Fruit fly (Drosophila melanogaster) whole organism, embryonic: ENCODE data around the gene TfIIS.

Source experiments
- Awh ChIP-seq: fragments of 200-800 bp; sonication (Bioruptor generic); IDR thresholded peaks from 2 replicates; pipeline ENCODE4, ENCODE4 v1.3.6; 2022; ENCODE audit warnings: missing biosample characterization, missing genetic modification characterization
- BEAF-32 ChIP-seq: fragments of 200-800 bp; sonication (Bioruptor generic); optimal IDR thresholded peaks from 3 replicates; lab custom pipeline; 2017; ENCODE audit warnings: missing biosample characterization, missing genetic modification characterization, mild to moderate bottlenecking, moderate library complexity, missing genetic modification reagents
- CG10565 ChIP-seq: fragments of 200-800 bp; sonication (Bioruptor generic); optimal IDR thresholded peaks from 3 replicates; lab custom pipeline; 2016; ENCODE audit warnings: missing biosample characterization, mild to moderate bottlenecking, missing genetic modification characterization
- CG12236 ChIP-seq: fragments of 200-800 bp; sonication (Bioruptor generic); optimal IDR thresholded peaks from 2 replicates; lab custom pipeline; 2016; ENCODE audit warnings: missing biosample characterization, missing genetic modification characterization
- CG15601 ChIP-seq: fragments of 200-800 bp; sonication (Bioruptor generic); optimal IDR thresholded peaks from 3 replicates; lab custom pipeline; 2019; ENCODE audit warnings: missing biosample characterization, mild to moderate bottlenecking, missing genetic modification characterization, moderate library complexity
- CG18011 ChIP-seq: fragments of 200-800 bp; sonication (Bioruptor generic); optimal IDR thresholded peaks from 2 replicates; lab custom pipeline; 2017; ENCODE audit warnings: missing biosample characterization, missing genetic modification characterization, mild to moderate bottlenecking, moderate library complexity, missing genotype
- CG18764 ChIP-seq: fragments of 200-800 bp; sonication (Bioruptor generic); optimal IDR thresholded peaks from 3 replicates; lab custom pipeline; 2016; ENCODE audit warnings: missing biosample characterization, missing genetic modification characterization
- CG2116 ChIP-seq: fragments of 200-800 bp; sonication (Bioruptor generic); optimal IDR thresholded peaks from 3 replicates; lab custom pipeline; 2018; ENCODE audit warnings: missing biosample characterization, mild to moderate bottlenecking, missing genetic modification characterization
- CG2199 ChIP-seq: fragments of 200-800 bp; sonication (Bioruptor generic); IDR thresholded peaks from 3 replicates; pipeline ENCODE4 v1.3.6; 2022; ENCODE audit warnings: missing biosample characterization, missing genetic modification characterization
- CG2875 ChIP-seq: fragments of 200-800 bp; sonication (Bioruptor generic); optimal IDR thresholded peaks from 2 replicates; lab custom pipeline; 2017; ENCODE audit warnings: missing biosample characterization, mild to moderate bottlenecking, missing genetic modification characterization, missing genetic modification reagents
- CG2889 ChIP-seq: fragments of 200-800 bp; sonication (Bioruptor generic); IDR thresholded peaks from 3 replicates; pipeline ENCODE4 v1.3.6; 2022; ENCODE audit warnings: missing biosample characterization, missing genetic modification characterization
- CG30020 ChIP-seq: fragments of 200-800 bp; optimal IDR thresholded peaks from 2 replicates; lab custom pipeline; 2019; ENCODE audit warnings: missing biosample characterization, mild to moderate bottlenecking, missing genetic modification characterization, moderate library complexity
- CG30403 ChIP-seq: fragments of 200-800 bp; sonication (Bioruptor generic); optimal IDR thresholded peaks from 3 replicates; lab custom pipeline; 2016; ENCODE audit warnings: missing biosample characterization, missing genetic modification characterization
- CG34224 ChIP-seq: fragments of 200-800 bp; sonication (Bioruptor generic); IDR thresholded peaks from 3 replicates; pipeline ENCODE4 v1.3.6; 2022; ENCODE audit warnings: missing biosample characterization, missing genetic modification characterization; ENCODE audit not compliant: partially characterized antibody
- CG3726 ChIP-seq: fragments of 200-800 bp; sonication (Bioruptor generic); IDR thresholded peaks from 3 replicates; pipeline ENCODE4, ENCODE4 v1.3.6; 2022; ENCODE audit warnings: missing biosample characterization, missing genetic modification characterization
- CG3838 ChIP-seq: fragments of 200-800 bp; sonication (Bioruptor generic); optimal IDR thresholded peaks from 3 replicates; lab custom pipeline; 2016; ENCODE audit warnings: missing biosample characterization, missing genetic modification characterization
- CG43689 ChIP-seq: fragments of 200-800 bp; sonication (Bioruptor generic); IDR thresholded peaks from 2 replicates; pipeline ENCODE4 v1.3.6; 2022; ENCODE audit warnings: missing biosample characterization, missing genetic modification characterization
- CG4730 ChIP-seq: fragments of 200-800 bp; sonication (Bioruptor generic); IDR thresholded peaks from 2 replicates; pipeline ENCODE4 v1.3.6; 2022; ENCODE audit warnings: missing biosample characterization, missing genetic modification characterization
- CG6175 ChIP-seq: fragments of 200-800 bp; sonication (Bioruptor generic); IDR thresholded peaks from 3 replicates; pipeline ENCODE4 v1.3.6; 2022; ENCODE audit warnings: missing biosample characterization, missing genetic modification characterization
- CG7786 ChIP-seq: fragments of 200-800 bp; sonication (Bioruptor generic); optimal IDR thresholded peaks from 2 replicates; lab custom pipeline; 2016; ENCODE audit warnings: missing biosample characterization, missing genetic modification characterization
- CG8290 ChIP-seq, 3 experiments: fragments of 200-800 bp; sonication (Bioruptor generic); optimal IDR thresholded peaks; 2 replicates each; lab custom pipeline; 2016 to 2019; ENCODE audit warnings: missing biosample characterization in 3 of 3, missing genetic modification characterization in 3 of 3, mild to moderate bottlenecking in 2 of 3, moderate library complexity in 1 of 3
- D19B ChIP-seq: fragments of 200-800 bp; sonication (Bioruptor generic); optimal IDR thresholded peaks from 2 replicates; lab custom pipeline; 2017; ENCODE audit warnings: missing biosample characterization, mild to moderate bottlenecking, missing genetic modification characterization
- Dll ChIP-seq: fragments of 200-800 bp; sonication (Bioruptor generic); IDR thresholded peaks from 4 replicates; pipeline ENCODE4 v1.3.6; 2022; ENCODE audit warnings: missing biosample characterization, missing genetic modification characterization; ENCODE audit not compliant: partially characterized antibody
- Dp ChIP-seq: fragments of 200-800 bp; sonication (Bioruptor generic); optimal IDR thresholded peaks from 2 replicates; lab custom pipeline; 2018; ENCODE audit warnings: missing biosample characterization, mild to moderate bottlenecking, missing genetic modification characterization, moderate library complexity
- ERR ChIP-seq: fragments of 200-800 bp; sonication (Bioruptor generic); optimal IDR thresholded peaks from 2 replicates; lab custom pipeline; 2016; ENCODE audit warnings: missing biosample characterization, missing genetic modification characterization
- Hand ChIP-seq: fragments of 200-800 bp; sonication (Bioruptor generic); optimal IDR thresholded peaks from 2 replicates; lab custom pipeline; 2017; ENCODE audit warnings: mild to moderate bottlenecking, missing biosample characterization, missing genetic modification reagents, missing genetic modification characterization
- Hr39 ChIP-seq: fragments of >200 bp; optimal IDR thresholded peaks from 2 replicates; lab custom pipeline; 2017
- Mrtf ChIP-seq: fragments of 200-800 bp; sonication (Bioruptor generic); IDR thresholded peaks from 3 replicates; pipeline ENCODE4 v1.3.6; 2022; ENCODE audit warnings: missing biosample characterization, missing genetic modification characterization
- Nf-YA ChIP-seq: fragments of 200-800 bp; sonication (Bioruptor generic); IDR thresholded peaks from 2 replicates; pipeline ENCODE4 v1.3.6; 2022; ENCODE audit warnings: missing biosample characterization, missing genetic modification characterization
- ab ChIP-seq: fragments of 200-800 bp; sonication (Bioruptor generic); optimal IDR thresholded peaks from 2 replicates; lab custom pipeline; 2016; ENCODE audit warnings: missing biosample characterization, missing genetic modification characterization
- ara ChIP-seq: fragments of 200-800 bp; sonication (Bioruptor generic); IDR thresholded peaks from 2 replicates; pipeline ENCODE4 v1.3.6; 2022; ENCODE audit warnings: missing biosample characterization, missing genetic modification characterization
- bcd ChIP-seq: fragments of 200-800 bp; sonication (Bioruptor generic); optimal IDR thresholded peaks from 2 replicates; lab custom pipeline; 2017; ENCODE audit warnings: missing biosample characterization, mild to moderate bottlenecking, missing genetic modification characterization
- danr ChIP-seq: fragments of 200-800 bp; sonication (Bioruptor generic); IDR thresholded peaks from 2 replicates; pipeline ENCODE4 v1.3.6; 2022; ENCODE audit warnings: missing biosample characterization, missing genetic modification characterization
- dmrt11E ChIP-seq: fragments of 200-800 bp; sonication (Bioruptor generic); optimal IDR thresholded peaks from 3 replicates; lab custom pipeline; 2018; ENCODE audit warnings: missing biosample characterization, mild to moderate bottlenecking, missing genetic modification characterization, moderate library complexity
- esg ChIP-seq: fragments of 200-800 bp; sonication (Bioruptor generic); conservative IDR thresholded peaks from 2 replicates; pipeline ENCODE4 v1.3.6; 2022; ENCODE audit warnings: missing biosample characterization, missing genetic modification characterization
- eve ChIP-seq, 2 experiments: fragments of >200 bp; optimal IDR thresholded peaks; 2 replicates each; lab custom pipeline; 2017; ENCODE audit warnings: missing biosample characterization in 2 of 2, missing genetic modification characterization in 2 of 2
- gsb-n ChIP-seq: fragments of 200-800 bp; sonication (Bioruptor generic); optimal IDR thresholded peaks from 3 replicates; lab custom pipeline; 2018; ENCODE audit warnings: missing biosample characterization, mild to moderate bottlenecking, missing genetic modification characterization
- klu ChIP-seq: fragments of 200-800 bp; sonication (Bioruptor generic); IDR thresholded peaks from 2 replicates; pipeline ENCODE4 v1.3.6; 2022; ENCODE audit warnings: missing biosample characterization, missing genetic modification characterization
- lab ChIP-seq: fragments of 200-800 bp; sonication (Bioruptor generic); optimal IDR thresholded peaks from 3 replicates; lab custom pipeline; 2017; ENCODE audit warnings: missing biosample characterization, missing genetic modification characterization, mild to moderate bottlenecking, moderate library complexity, missing genetic modification reagents
- lov ChIP-seq, 2 experiments: fragments of 200-800 bp in 1 of 2; fragments of >200 bp in 1 of 2; sonication (Bioruptor generic) in 1 of 2; IDR thresholded peaks in 1 of 2; optimal IDR thresholded peaks in 1 of 2; 2 replicates in 1 of 2; 3 replicates in 1 of 2; pipeline versions ENCODE4 v1.3.6 to Lab custom; 2017 to 2022; ENCODE audit warnings: missing biosample characterization in 1 of 2, missing genetic modification characterization in 1 of 2
- nmo ChIP-seq: fragments of 200-800 bp; sonication (Bioruptor generic); optimal IDR thresholded peaks from 2 replicates; lab custom pipeline; 2018; ENCODE audit warnings: missing biosample characterization, mild to moderate bottlenecking, missing genetic modification characterization, moderate library complexity
- pb ChIP-seq: fragments of 200-800 bp; sonication (Bioruptor generic); optimal IDR thresholded peaks from 3 replicates; lab custom pipeline; 2016; ENCODE audit warnings: missing biosample characterization, missing genetic modification characterization
- phol ChIP-seq: fragments of 200-800 bp; sonication (Bioruptor generic); optimal IDR thresholded peaks from 3 replicates; lab custom pipeline; 2018; ENCODE audit warnings: missing biosample characterization, mild to moderate bottlenecking, missing genetic modification characterization, moderate library complexity
- pnt ChIP-seq: fragments of 200-800 bp; sonication (Bioruptor generic); optimal IDR thresholded peaks from 3 replicates; lab custom pipeline; 2016; ENCODE audit warnings: missing biosample characterization, missing genetic modification characterization
- run ChIP-seq: fragments of 200-800 bp; sonication (Bioruptor generic); optimal IDR thresholded peaks from 3 replicates; lab custom pipeline; 2018; ENCODE audit warnings: missing biosample characterization, mild to moderate bottlenecking, missing genetic modification characterization
- sc ChIP-seq, 3 experiments: fragments of >200 bp in 2 of 3; fragments of 200-800 bp in 1 of 3; sonication (Bioruptor generic) in 1 of 3; optimal IDR thresholded peaks; 2 replicates in 2 of 3; 3 replicates in 1 of 3; lab custom pipeline; 2017; ENCODE audit warnings: mild to moderate bottlenecking in 1 of 3, missing biosample characterization in 1 of 3, missing genetic modification characterization in 1 of 3, missing genetic modification reagents in 1 of 3
- stc ChIP-seq: fragments of 200-800 bp; sonication (Bioruptor generic); IDR thresholded peaks from 2 replicates; pipeline ENCODE4 v1.3.6; 2022; ENCODE audit warnings: missing biosample characterization, missing genetic modification characterization
- tll ChIP-seq, 2 experiments: fragments of 200-800 bp in 1 of 2; fragments of >200 bp in 1 of 2; sonication (Bioruptor generic) in 1 of 2; optimal IDR thresholded peaks; 2 replicates each; lab custom pipeline; 2017 to 2019; ENCODE audit warnings: missing biosample characterization in 2 of 2, missing genetic modification characterization in 2 of 2, mild to moderate bottlenecking in 1 of 2, moderate library complexity in 1 of 2
- trh ChIP-seq: fragments of 200-800 bp; sonication (Bioruptor generic); optimal IDR thresholded peaks from 2 replicates; lab custom pipeline; 2016; ENCODE audit warnings: missing biosample characterization, missing genetic modification characterization
- zfh1 ChIP-seq: fragments of 200-800 bp; sonication (Bioruptor generic); IDR thresholded peaks from 3 replicates; pipeline ENCODE4 v1.3.6; 2022; ENCODE audit warnings: missing biosample characterization, missing genetic modification characterization

Gene TfIIS

DNA sequence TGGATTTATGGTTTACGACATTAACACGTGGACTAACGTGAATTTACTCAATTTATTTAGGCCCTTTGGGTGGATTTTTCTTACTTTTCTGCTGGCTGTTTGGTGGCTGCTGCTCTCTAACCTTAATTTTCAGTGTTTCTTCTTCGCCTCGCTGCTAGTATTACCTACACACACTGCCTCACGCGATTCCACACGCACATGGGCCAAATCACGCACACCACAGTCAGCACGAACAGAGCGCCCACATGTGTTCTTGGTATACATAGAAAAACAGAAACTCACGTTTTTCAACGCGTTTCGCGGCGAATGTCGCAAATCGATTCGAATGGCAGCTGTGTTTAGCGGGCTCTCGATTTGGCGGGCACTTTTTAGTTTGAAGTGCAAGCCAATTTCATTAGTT, 7.3 kb upstream of the TfIIS start (continued):
- TF ChIP-seq Mrtf (GFP tag; lab: Robert Waterston, UW) (no peak), CG18011 (GFP tag; lab: Kevin White, UChicago) (no peak), CG4730 (GFP tag; lab: Robert Waterston, UW) (peak; percentile 97), CG7786 (GFP tag; lab: Kevin White, UChicago) (no peak), Hand (no peak), pb (GFP tag; lab: Kevin White, UChicago) (no peak), CG3726 (GFP tag; lab: Robert Waterston, UW) (no peak), tll (GFP tag; optimal IDR thresholded peaks at IDR 0.05; lab: Kevin White, UChicago) (no peak), lov (optimal IDR thresholded peaks at IDR 0.05; lab: Kevin White, UChicago) (no peak), lov (GFP tag; IDR thresholded peaks at IDR 0.05; lab: Robert Waterston, UW) (no peak), BEAF-32 (GFP tag; lab: Kevin White, UChicago) (peak; percentile 91), Awh (GFP tag; lab: Robert Waterston, UW) (no peak), sc (optimal IDR thresholded peaks at IDR 0.05; lab: Kevin White, UChicago) (no peak), sc (GFP tag; optimal IDR thresholded peaks at IDR 0.05; lab: Kevin White, UChicago) (no peak), danr (GFP tag; lab: Robert Waterston, UW) (no peak), phol (tag; lab: Kevin White, UChicago) (peak; percentile 74), Dll (GFP tag; lab: Robert Waterston, UW) (peak; percentile 85), CG2199 (peak; percentile 82; the same call in 2 of the 3 replicates), zfh1 (GFP tag; lab: Robert Waterston, UW) (no peak), CG3838 (no peak), CG8290 (GFP tag; optimal IDR thresholded peaks at IDR 0.05; lab: Kevin White, UChicago) (peak; percentile 34), CG8290 (tag; optimal IDR thresholded peaks at IDR 0.05; lab: Kevin White, UChicago) (peak in 1 of 2 experiments; percentile 86), ara (no peak), CG30020 (tag; lab: Kevin White, UChicago) (peak; percentile 39), CG34224 (GFP tag; lab: Robert Waterston, UW) (peak; percentile 78), CG6175 (GFP tag; lab: Robert Waterston, UW) (no peak), esg (GFP tag; lab: Robert Waterston, UW) (no peak), Dp (peak; percentile 100), CG10565 (no peak), run (tag; lab: Kevin White, UChicago) (no peak), ab (GFP tag; lab: Kevin White, UChicago) (no peak), lab (GFP tag; lab: Kevin White, UChicago) (peak; percentile 76), CG15601 (tag; lab: Kevin White, UChicago) (peak; percentile 54), stc (peak; percentile 25; the same call in 1 of the 2 replicates), Hr39 (lab: Kevin White, UChicago) (no peak), trh (GFP tag; lab: Kevin White, UChicago) (no peak), klu (GFP tag; lab: Robert Waterston, UW) (peak; percentile 19; the same call in 1 of the 2 replicates), gsb-n (tag; lab: Kevin White, UChicago) (peak; percentile 52), CG30403 (GFP tag; lab: Kevin White, UChicago) (peak; percentile 15), CG2875 (GFP tag; lab: Kevin White, UChicago) (no peak), Nf-YA (GFP tag; lab: Robert Waterston, UW) (0 out of 2 replicates have a peak, but pooled peaks have one; percentile 15), CG18764 (GFP tag; lab: Kevin White, UChicago) (no peak), pnt (GFP tag; lab: Kevin White, UChicago) (no peak), eve (GFP tag; optimal IDR thresholded peaks at IDR 0.05; lab: Kevin White, UChicago) (no peak), CG43689 (no peak), D19B (GFP tag; lab: Kevin White, UChicago) (no peak), CG12236 (GFP tag; lab: Kevin White, UChicago) (no peak), dmrt11E (tag; lab: Kevin White, UChicago) (no peak), nmo (GFP tag; lab: Kevin White, UChicago) (peak; percentile 59), ERR (GFP tag; lab: Kevin White, UChicago) (peak; percentile 58), bcd (GFP tag; lab: Kevin White, UChicago) (peak; percentile 4), CG2116 (GFP tag; lab: Kevin White, UChicago) (peak; percentile 74), CG2889 (GFP tag; lab: Robert Waterston, UW) (no peak)
